Fruit fly (Drosophila melanogaster): ENCODE measurements around the gene ScsbetaA.

ScsbetaA gene

dm6 chr3R:8938494-8939404 lies at the start of gene ScsbetaA (continued):
- TF ChIP-seq CG18011 (GFP tag; optimal IDR thresholded peaks at IDR 0.05), result no peak
- no peak for TF ChIP-seq Ptx1 (GFP tag; IDR thresholded peaks at IDR 0.05)
- no peak for TF ChIP-seq tgo (GFP tag; IDR thresholded peaks at IDR 0.05)
- TF ChIP-seq toy (GFP tag; IDR thresholded peaks at IDR 0.05), result no peak
- no peak for TF ChIP-seq z (GFP tag; IDR thresholded peaks at IDR 0.05)
- no peak for TF ChIP-seq CG12391 (tag; optimal IDR thresholded peaks at IDR 0.05)
- no peak for TF ChIP-seq jigr1 (GFP tag; IDR thresholded peaks at IDR 0.05)
- no peak for TF ChIP-seq CG2875 (GFP tag; optimal IDR thresholded peaks at IDR 0.05)
- TF ChIP-seq gce (GFP tag; IDR thresholded peaks at IDR 0.05), result no peak
- TF ChIP-seq Usf (GFP tag; optimal IDR thresholded peaks at IDR 0.05), result no peak
- TF ChIP-seq Sry-β (GFP tag; optimal IDR thresholded peaks at IDR 0.05), result peak; percentile 3
- no peak for TF ChIP-seq CG15011 (GFP tag; optimal IDR thresholded peaks at IDR 0.05)
- TF ChIP-seq HLH4C (GFP tag; IDR thresholded peaks at IDR 0.05; ENCODE audit: partially characterized antibody), result peak; percentile 75
- TF ChIP-seq ken (GFP tag; IDR thresholded peaks at IDR 0.05), result no peak
- no peak for TF ChIP-seq Six4 (GFP tag; optimal IDR thresholded peaks at IDR 0.05)
- no peak for TF ChIP-seq slou (GFP tag; optimal IDR thresholded peaks at IDR 0.05)
- TF ChIP-seq ap (GFP tag; IDR thresholded peaks at IDR 0.05), result no peak
- peak; percentile 35 for TF ChIP-seq lilli (GFP tag; optimal IDR thresholded peaks at IDR 0.05)
- no peak for TF ChIP-seq Hr51 (GFP tag; optimal IDR thresholded peaks at IDR 0.05)
- no peak for TF ChIP-seq Taf1 (GFP tag; IDR thresholded peaks at IDR 0.05)
- no peak for TF ChIP-seq CG4707 (GFP tag; optimal IDR thresholded peaks at IDR 0.05)
- TF ChIP-seq CG8765 (GFP tag; IDR thresholded peaks at IDR 0.05), result no peak
- TF ChIP-seq zfh2 (GFP tag; optimal IDR thresholded peaks at IDR 0.05), result peak; percentile 4
- TF ChIP-seq Sin3A (optimal IDR thresholded peaks at IDR 0.05), result no peak
- peak; percentile 97 for TF ChIP-seq CG15514 (GFP tag; optimal IDR thresholded peaks at IDR 0.05)
- peak; percentile 73 for TF ChIP-seq CG16813 (GFP tag; IDR thresholded peaks at IDR 0.05; ENCODE audit: partially characterized antibody)
- TF ChIP-seq NC2β (GFP tag; optimal IDR thresholded peaks at IDR 0.05), result no peak
- TF ChIP-seq CHES-1-like (GFP tag; optimal IDR thresholded peaks at IDR 0.05), result no peak
- TF ChIP-seq ewg (GFP tag; optimal IDR thresholded peaks at IDR 0.05), result no peak
- TF ChIP-seq CG12942 (GFP tag; optimal IDR thresholded peaks at IDR 0.05), result no peak
- TF ChIP-seq ems (GFP tag; optimal IDR thresholded peaks at IDR 0.05), result no peak
- TF ChIP-seq Oaz (GFP tag; IDR thresholded peaks at IDR 0.05), result no peak
- TF ChIP-seq CG43689 (GFP tag; IDR thresholded peaks at IDR 0.05), result no peak
- no peak for TF ChIP-seq CG8944 (GFP tag; optimal IDR thresholded peaks at IDR 0.05)
- TF ChIP-seq az2 (GFP tag; optimal IDR thresholded peaks at IDR 0.05), result no peak
- peak; percentile 11 for TF ChIP-seq lbe (GFP tag; optimal IDR thresholded peaks at IDR 0.05)
- TF ChIP-seq CG7372 (GFP tag; IDR thresholded peaks at IDR 0.05), result no peak
- no peak for TF ChIP-seq esg (GFP tag; conservative IDR thresholded peaks at IDR 0.05)
- no peak for TF ChIP-seq eyg (GFP tag; optimal IDR thresholded peaks at IDR 0.05)
- TF ChIP-seq hth (optimal IDR thresholded peaks at IDR 0.05), result no peak
- no peak for TF ChIP-seq wor (GFP tag; IDR thresholded peaks at IDR 0.05)
- no peak for TF ChIP-seq grau (tag; optimal IDR thresholded peaks at IDR 0.05)
- TF ChIP-seq CG6683 (GFP tag; optimal IDR thresholded peaks at IDR 0.05), result no peak
- no peak for TF ChIP-seq stc (GFP tag; IDR thresholded peaks at IDR 0.05)
- peak; percentile 97 for TF ChIP-seq ftz-f1 (GFP tag; optimal IDR thresholded peaks at IDR 0.05)
- no peak for TF ChIP-seq BtbVII (GFP tag; optimal IDR thresholded peaks at IDR 0.05)
- no peak for TF ChIP-seq corto (GFP tag; optimal IDR thresholded peaks at IDR 0.05)
- TF ChIP-seq kni (GFP tag; optimal IDR thresholded peaks at IDR 0.05), result peak; percentile 2
- peak; percentile 14 for TF ChIP-seq Nf-YC (tag; optimal IDR thresholded peaks at IDR 0.05)
- no peak for TF ChIP-seq zfh1 (GFP tag; IDR thresholded peaks at IDR 0.05)
- TF ChIP-seq E2f1 (GFP tag; IDR thresholded peaks at IDR 0.05), result no peak
